Worm (Caenorhabditis elegans): ENCODE data around the gene B0495.7.

ce11 chrII:7663704-7664660 lies 41.1 kb downstream of the B0495.7 start, which contains the start of the genes F18A1.7 and rpa-1:
- TF ChIP-seq lin-15B (tag; optimal IDR thresholded peaks at IDR 0.05) (no peak), unc-39 (tag; optimal IDR thresholded peaks at IDR 0.05) (no peak), pqm-1 (tag; optimal IDR thresholded peaks at IDR 0.05) (no peak), nfya-1 (tag; optimal IDR thresholded peaks at IDR 0.05; ENCODE audit: insufficient read depth) (peak; percentile 15), ceh-82 (tag; optimal IDR thresholded peaks at IDR 0.05) (no peak), fkh-10 (GFP tag; optimal IDR thresholded peaks at IDR 0.05) (no peak), nhr-77 (tag; optimal IDR thresholded peaks at IDR 0.05) (no peak), ama-1 (optimal IDR thresholded peaks at IDR 0.05) (no peak), nhr-11 (tag; optimal IDR thresholded peaks at IDR 0.05) (no peak), skn-1 (tag; optimal IDR thresholded peaks at IDR 0.05) (no peak), unc-62 (GFP tag; optimal IDR thresholded peaks at IDR 0.05) (no peak), snpc-4 (tag; optimal IDR thresholded peaks at IDR 0.05) (no peak)

All from whole organism, L3 larva.